Worm (Caenorhabditis elegans): ENCODE results near the gene cdr-1.

- TF ChIP-seq K12H6.12 (tag; optimal IDR thresholded peaks at IDR 0.05) (no peak), nfyb-1 (GFP tag; IDR thresholded peaks at IDR 0.05) (no peak), ceh-100 (GFP tag; IDR thresholded peaks at IDR 0.05) (no peak), sea-2 (GFP tag; IDR thresholded peaks at IDR 0.05) (no peak), mxl-1 (tag; optimal IDR thresholded peaks at IDR 0.05) (no peak), T07F8.4 (tag; optimal IDR thresholded peaks at IDR 0.05) (no peak), rec-8 (tag; optimal IDR thresholded peaks at IDR 0.05) (no peak), tbp1 (GFP tag; optimal IDR thresholded peaks at IDR 0.05) (no peak), egl-44 (GFP tag; IDR thresholded peaks at IDR 0.05) (no peak)
Observed at ce11 chrV:15959456-15959855, 38.3 kb downstream of the cdr-1 start.
